Worm (Caenorhabditis elegans): ENCODE results near the gene ZK596.3.

DNA sequence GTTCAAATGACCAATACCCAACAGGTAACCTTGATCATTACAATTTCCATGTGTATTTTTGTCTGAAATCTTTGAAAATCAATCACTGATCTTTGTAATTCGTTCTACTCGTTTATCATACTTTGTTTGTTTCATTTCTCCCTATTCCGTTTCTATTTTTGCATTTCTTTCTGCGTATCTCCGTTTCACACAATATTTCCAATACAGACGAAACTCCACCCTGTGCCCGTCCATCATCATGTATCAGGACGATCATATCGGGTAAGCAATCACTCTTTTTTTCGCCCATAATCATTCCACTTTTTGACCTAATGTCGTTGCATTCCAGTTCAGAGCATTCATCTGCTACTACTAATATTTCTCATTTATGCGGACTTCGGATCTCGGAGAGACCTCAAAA lies 5.5 kb upstream of the ZK596.3 start, which contains the start of gene pyk-2:
- TF ChIP-seq ama-1 (optimal IDR thresholded peaks at IDR 0.05) (no peak), tbx-11 (GFP tag; IDR thresholded peaks at IDR 0.05) (no peak), flt-1 (GFP tag; IDR thresholded peaks at IDR 0.05) (no peak), ceh-13 (GFP tag; optimal IDR thresholded peaks at IDR 0.05) (no peak), scrt-1 (GFP tag; IDR thresholded peaks at IDR 0.05) (no peak), pes-1 (GFP tag; IDR thresholded peaks at IDR 0.05) (no peak), hnd-1 (tag; optimal IDR thresholded peaks at IDR 0.05) (no peak)

All from whole organism, early embryonic.